Fruit fly (Drosophila melanogaster) whole organism, wandering third instar larva: Measurements from ENCODE around the gene CG42337.

Experiments used
- Abd-B ChIP-seq: fragments of >200 bp; optimal IDR thresholded peaks from 2 replicates; lab custom pipeline; 2017; ENCODE audit warnings: missing biosample characterization, missing genetic modification characterization
- CG32264 ChIP-seq: fragments of 200-800 bp; sonication (Bioruptor generic); optimal IDR thresholded peaks from 2 replicates; lab custom pipeline; 2016; ENCODE audit warnings: missing biosample characterization, missing genetic modification characterization
- CG9705 ChIP-seq: fragments of 200-800 bp; sonication (Bioruptor generic); optimal IDR thresholded peaks from 2 replicates; lab custom pipeline; 2018; ENCODE audit warnings: missing biosample characterization, mild to moderate bottlenecking, missing genetic modification characterization
- CrebA ChIP-seq: fragments of 200-800 bp; sonication (Bioruptor generic); optimal IDR thresholded peaks from 2 replicates; lab custom pipeline; 2016; ENCODE audit warnings: missing biosample characterization, mild to moderate bottlenecking, missing genetic modification characterization, borderline replicate concordance
- Dfd ChIP-seq: fragments of >200 bp; optimal IDR thresholded peaks from 2 replicates; lab custom pipeline; 2017; ENCODE audit warnings: missing biosample characterization, missing genetic modification characterization
- Dif ChIP-seq: fragments of 200-275, 200-300 bp; sonication (Bioruptor generic); optimal IDR thresholded peaks from 2 replicates; lab custom pipeline; 2018; ENCODE audit warnings: missing biosample characterization, missing genetic modification characterization; ENCODE audit not compliant: partially characterized antibody
- GATAd ChIP-seq: sonication (Bioruptor generic); optimal IDR thresholded peaks from 2 replicates; lab custom pipeline; 2016; ENCODE audit warnings: missing biosample characterization, missing genetic modification characterization
- HLH106 ChIP-seq: fragments of 200-800 bp; optimal IDR thresholded peaks from 3 replicates; lab custom pipeline; 2019; ENCODE audit warnings: missing biosample characterization, mild to moderate bottlenecking, missing genetic modification characterization, moderate library complexity
- Hnf4 ChIP-seq: fragments of 200-800 bp; sonication (Bioruptor generic); optimal IDR thresholded peaks from 2 replicates; lab custom pipeline; 2016; ENCODE audit warnings: missing biosample characterization, mild to moderate bottlenecking, missing genetic modification characterization
- Hr83 ChIP-seq: fragments of 200-300 bp; sonication (Bioruptor generic); optimal IDR thresholded peaks from 2 replicates; lab custom pipeline; 2016; ENCODE audit warnings: missing biosample characterization, mild to moderate bottlenecking, missing genetic modification characterization, moderate library complexity; ENCODE audit not compliant: poor library complexity, severe bottlenecking
- Jra ChIP-seq: sonication (Bioruptor generic); optimal IDR thresholded peaks from 2 replicates; lab custom pipeline; 2016; ENCODE audit warnings: missing biosample characterization, missing genetic modification characterization
- Mio ChIP-seq: sonication (Bioruptor generic); optimal IDR thresholded peaks from 2 replicates; lab custom pipeline; 2016; ENCODE audit warnings: missing biosample characterization, missing genetic modification characterization
- Myc ChIP-seq: fragments of >200 bp; optimal IDR thresholded peaks from 2 replicates; lab custom pipeline; 2017
- N ChIP-seq: fragments of >200 bp; optimal IDR thresholded peaks from 2 replicates; lab custom pipeline; 2018; ENCODE audit warnings: missing biosample characterization, missing external identifiers, missing genetic modification characterization
- OdsH ChIP-seq: fragments of 200-800 bp; sonication (Bioruptor generic); optimal IDR thresholded peaks from 2 replicates; lab custom pipeline; 2016; ENCODE audit warnings: missing biosample characterization, mild to moderate bottlenecking, missing genetic modification characterization
- Rel ChIP-seq, 2 experiments: fragments of 200-800 bp; sonication (Bioruptor generic) in 1 of 2; optimal IDR thresholded peaks; 2 replicates in 1 of 2; 3 replicates in 1 of 2; lab custom pipeline; 2016 to 2019; ENCODE audit warnings: mild to moderate bottlenecking in 2 of 2, missing biosample characterization in 2 of 2, missing genetic modification characterization in 2 of 2, moderate library complexity in 1 of 2
- br ChIP-seq: fragments of 200-800 bp; sonication (Bioruptor generic); optimal IDR thresholded peaks from 2 replicates; lab custom pipeline; 2016; ENCODE audit warnings: missing biosample characterization, missing genetic modification characterization
- brk ChIP-seq: fragments of 200-800 bp; sonication (Bioruptor generic); optimal IDR thresholded peaks from 2 replicates; lab custom pipeline; 2016; ENCODE audit warnings: missing biosample characterization, mild to moderate bottlenecking, missing genetic modification characterization
- dl ChIP-seq, 2 experiments: fragments of 175-275, 200-275 bp in 1 of 2; fragments of 200-275 bp in 1 of 2; sonication (Bioruptor generic); optimal IDR thresholded peaks; lab custom pipeline; 2018; ENCODE audit warnings: mild to moderate bottlenecking in 2 of 2, missing biosample characterization in 2 of 2, missing genetic modification characterization in 2 of 2, moderate library complexity in 2 of 2; ENCODE audit not compliant: partially characterized antibody in 2 of 2, insufficient read depth in 1 of 2
- dmrt93B ChIP-seq: fragments of 200-800 bp; sonication (Bioruptor generic); optimal IDR thresholded peaks from 2 replicates; lab custom pipeline; 2018; ENCODE audit warnings: missing biosample characterization, mild to moderate bottlenecking, missing genetic modification characterization
- dsf ChIP-seq: sonication (Bioruptor generic); optimal IDR thresholded peaks from 2 replicates; lab custom pipeline; 2016; ENCODE audit warnings: missing biosample characterization, missing genetic modification characterization, borderline replicate concordance
- foxo ChIP-seq, 2 experiments: fragments of 200-800 bp; sonication (Bioruptor generic); optimal IDR thresholded peaks; 2 replicates in 1 of 2; 3 replicates in 1 of 2; lab custom pipeline; 2016 to 2017; ENCODE audit warnings: missing biosample characterization in 2 of 2, missing genetic modification characterization in 2 of 2
- fru ChIP-seq: fragments of 200-800 bp; sonication (Bioruptor generic); optimal IDR thresholded peaks from 3 replicates; lab custom pipeline; 2016; ENCODE audit warnings: missing biosample characterization, mild to moderate bottlenecking, missing genetic modification characterization
- h ChIP-seq: fragments of 200-800 bp; sonication (Bioruptor generic); optimal IDR thresholded peaks from 3 replicates; lab custom pipeline; 2016; ENCODE audit warnings: missing biosample characterization, mild to moderate bottlenecking, missing genetic modification characterization
- jim ChIP-seq: fragments of 175-275, 200-325 bp; sonication (Bioruptor generic); optimal IDR thresholded peaks from 2 replicates; lab custom pipeline; 2016; ENCODE audit warnings: missing biosample characterization, mild to moderate bottlenecking, missing genetic modification characterization
- lola ChIP-seq: fragments of >200 bp; optimal IDR thresholded peaks from 2 replicates; lab custom pipeline; 2017; ENCODE audit warnings: missing biosample characterization, missing genetic modification characterization
- psq ChIP-seq: fragments of 200-800 bp; sonication (Bioruptor generic); optimal IDR thresholded peaks from 3 replicates; lab custom pipeline; 2017; ENCODE audit warnings: missing biosample characterization, mild to moderate bottlenecking, missing genetic modification characterization, moderate library complexity
- rgr ChIP-seq: fragments of 200-800 bp; sonication (Bioruptor generic); optimal IDR thresholded peaks from 3 replicates; lab custom pipeline; 2016; ENCODE audit warnings: missing biosample characterization, mild to moderate bottlenecking, missing genetic modification characterization
- sv ChIP-seq: fragments of 200-800 bp; sonication (Bioruptor generic); optimal IDR thresholded peaks from 3 replicates; lab custom pipeline; 2016; ENCODE audit warnings: missing biosample characterization, missing genetic modification characterization
- tai ChIP-seq: sonication (Bioruptor generic); optimal IDR thresholded peaks from 2 replicates; lab custom pipeline; 2016; ENCODE audit warnings: missing biosample characterization, missing genetic modification characterization
- woc ChIP-seq: sonication (Bioruptor generic); optimal IDR thresholded peaks from 2 replicates; lab custom pipeline; 2016; ENCODE audit warnings: missing biosample characterization, mild to moderate bottlenecking, missing genetic modification characterization

The CG42337 gene

DNA sequence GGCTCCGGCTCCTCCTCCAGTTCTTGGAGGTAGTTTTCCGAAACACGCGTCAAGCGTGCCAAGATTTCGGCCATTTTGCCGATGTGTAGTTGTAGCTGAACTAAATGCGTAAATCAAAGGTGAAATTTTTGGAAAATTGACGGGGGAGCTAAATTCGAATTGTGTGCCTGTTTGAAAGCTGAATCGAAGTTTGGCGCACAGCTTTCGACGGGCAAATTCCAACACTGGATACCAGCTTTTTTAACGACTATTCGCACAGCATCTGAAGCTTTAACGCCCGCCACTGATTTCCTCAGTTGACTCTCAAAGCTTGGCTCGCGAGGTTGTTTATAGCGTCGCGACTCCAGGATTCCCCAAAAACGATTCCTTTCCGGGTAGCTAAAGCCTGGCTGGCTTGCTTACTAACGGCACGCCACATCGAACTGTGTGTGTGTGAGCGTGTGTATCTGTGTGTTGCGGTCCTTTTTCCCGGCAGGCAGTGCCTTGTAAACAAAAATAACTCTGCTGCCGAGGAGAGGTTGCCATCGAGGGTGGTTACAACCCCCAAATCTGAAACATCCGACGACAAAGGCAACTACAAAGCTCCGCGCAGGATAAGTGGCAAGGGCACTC is 16.9 kb upstream of the CG42337 start, which contains the start of the genes CG10510 and CG10508:
Gene CG10510, minus strand, starts transcription at position 164 of the 612 bp plus-strand sequence.
Gene CG10508, plus strand, starts transcription at position 295 of the 612 bp plus-strand sequence.
- peak; percentile 16 for TF ChIP-seq Dif
- TF ChIP-seq Rel (GFP tag; optimal IDR thresholded peaks at IDR 0.05; lab: Kevin White, UChicago): no peak
- TF ChIP-seq Rel (tag; optimal IDR thresholded peaks at IDR 0.05; lab: Kevin White, UChicago): peak; percentile 21
- TF ChIP-seq Myc (lab: Kevin White, UChicago): no peak
- TF ChIP-seq, all 38 proteins: peak for 2

DNA sequence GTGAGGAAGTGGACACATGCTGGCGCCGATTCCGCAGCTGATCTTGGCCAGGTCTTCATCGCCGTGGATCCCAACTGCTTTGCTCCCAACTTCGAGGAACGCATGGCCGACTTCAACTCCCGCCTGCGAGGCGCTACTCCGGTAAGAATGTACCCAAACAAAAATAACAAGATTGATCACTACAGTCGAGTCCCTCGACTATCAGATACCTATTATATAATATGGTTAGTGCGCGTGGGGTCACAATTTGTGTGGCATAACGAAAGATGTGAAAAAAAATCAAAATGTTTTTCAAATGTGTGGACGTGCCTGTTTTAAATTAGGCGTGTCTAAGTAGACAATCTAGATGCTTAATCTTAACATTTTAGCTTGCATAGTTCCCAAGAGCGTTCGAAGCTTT is 13.3 kb upstream of the CG42337 start:
- TF ChIP-seq HLH106 (tag; lab: Kevin White, UChicago): no peak
- TF ChIP-seq GATAd: no peak
- TF ChIP-seq Jra (GFP tag; lab: Kevin White, UChicago): no peak
- TF ChIP-seq lola (GFP tag; lab: Kevin White, UChicago): no peak
- TF ChIP-seq tai: no peak
- TF ChIP-seq Dif: no peak
- TF ChIP-seq brk: no peak
- TF ChIP-seq dsf (GFP tag; lab: Kevin White, UChicago): no peak
- no peak for TF ChIP-seq OdsH (GFP tag; lab: Kevin White, UChicago)
- no peak for TF ChIP-seq foxo (GFP tag; optimal IDR thresholded peaks at IDR 0.05; lab: Kevin White, UChicago)
- no peak for TF ChIP-seq rgr
- no peak for TF ChIP-seq jim
- no peak for TF ChIP-seq CrebA (GFP tag; lab: Kevin White, UChicago)

DNA sequence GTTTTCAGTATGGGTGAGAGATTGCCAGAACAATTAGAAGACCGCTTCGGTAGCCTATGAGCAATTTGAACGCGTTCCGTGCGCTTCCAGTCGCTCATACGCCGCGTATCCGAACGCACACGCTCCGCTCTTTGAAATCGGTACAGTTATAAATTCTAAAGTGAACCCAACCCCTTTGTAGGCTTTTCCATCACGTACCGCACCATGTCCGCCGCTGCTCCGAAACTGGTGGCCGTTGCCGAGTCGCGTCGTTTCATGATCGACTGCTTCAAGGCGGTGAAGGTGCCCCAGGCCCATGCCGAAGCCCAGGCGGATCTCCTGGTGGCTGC is 12.3 kb upstream of the CG42337 start:
- TF ChIP-seq h: peak; percentile 11
- peak; percentile 4 for TF ChIP-seq Dif
- TF ChIP-seq brk: no peak

DNA sequence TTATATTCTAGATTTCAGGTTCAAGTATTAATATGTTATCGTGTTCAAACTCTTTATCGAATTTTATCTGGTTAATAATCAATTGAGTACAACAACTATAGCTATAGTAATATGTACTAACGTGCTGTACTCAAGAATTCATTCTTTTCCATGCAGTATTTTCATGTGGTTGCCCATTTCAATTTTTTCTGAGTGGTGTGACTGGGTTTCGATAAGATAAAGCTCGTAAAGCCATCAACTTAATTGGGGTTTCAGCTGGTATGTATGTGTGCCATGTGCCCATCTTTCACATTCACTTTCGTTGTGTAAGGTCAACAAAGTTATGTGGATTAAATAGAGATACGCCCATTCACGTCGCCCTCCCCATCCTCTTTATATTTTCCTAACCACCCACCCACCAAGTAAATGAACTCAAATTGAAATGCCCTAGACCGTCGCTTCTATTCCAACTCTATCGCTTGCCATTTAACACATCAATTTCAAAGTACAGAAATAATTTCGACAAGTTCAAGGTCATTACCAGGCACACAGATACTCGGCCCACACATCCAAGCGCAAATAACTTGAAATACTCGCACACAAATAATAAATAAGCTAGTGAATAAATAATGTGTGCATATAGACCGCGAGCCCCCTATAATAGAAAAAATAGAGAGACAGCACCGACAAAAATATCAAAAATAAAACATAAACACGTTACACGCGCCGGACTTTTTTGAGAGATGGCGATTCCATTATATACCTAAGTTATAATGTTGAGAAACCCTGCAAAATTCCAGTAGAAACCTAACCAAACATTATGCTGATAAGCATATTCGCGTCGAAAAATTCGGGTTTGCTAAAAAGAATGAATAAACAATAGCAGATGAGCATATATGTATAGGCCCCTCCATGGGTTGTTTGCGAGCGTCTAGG is 11.7 kb upstream of the CG42337 start:
- TF ChIP-seq Rel (GFP tag; optimal IDR thresholded peaks at IDR 0.05; lab: Kevin White, UChicago) (no peak), Rel (tag; optimal IDR thresholded peaks at IDR 0.05; lab: Kevin White, UChicago) (peak; percentile 54), sv (GFP tag; lab: Kevin White, UChicago) (no peak)

DNA sequence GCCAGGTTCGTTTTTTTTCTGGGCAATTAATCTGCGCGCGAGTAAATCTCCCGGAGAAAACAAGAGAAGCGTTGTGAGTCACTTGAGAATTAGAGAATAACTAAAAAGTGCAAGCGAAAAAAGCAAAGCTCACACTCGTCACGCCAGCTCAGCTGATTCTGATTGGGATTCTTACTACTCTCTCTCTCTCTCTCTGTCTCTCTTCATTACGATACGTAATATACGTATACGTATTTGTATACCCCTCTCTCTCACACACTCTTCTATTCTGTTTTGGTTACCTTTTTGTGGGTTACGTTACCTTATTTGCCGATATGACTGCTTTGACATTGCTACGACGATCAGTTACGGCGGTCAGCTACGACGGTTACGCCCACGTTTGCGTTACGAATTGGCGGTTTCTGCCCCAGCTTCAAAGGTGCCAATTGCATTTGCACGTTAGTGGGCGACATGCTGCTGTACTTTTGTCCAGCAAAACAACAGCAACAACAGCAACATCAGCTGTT is 9.7 kb upstream of the CG42337 start, which contains the start of the genes Targ1, CG10512 and Targ2:
Gene Targ1, minus strand, starts transcription at position 106 of the 506 bp plus-strand sequence.
Gene CG10512, plus strand, starts transcription at position 144 of the 506 bp plus-strand sequence.
Gene Targ2, minus strand, starts transcription at position 456 of the 506 bp plus-strand sequence.
- TF ChIP-seq tai: no peak
- peak; percentile 37 for TF ChIP-seq psq
- TF ChIP-seq Hr83 (GFP tag; lab: Kevin White, UChicago): no peak
- no peak for TF ChIP-seq fru (GFP tag; lab: Kevin White, UChicago)
- no peak for TF ChIP-seq jim
- TF ChIP-seq dl (GFP tag; optimal IDR thresholded peaks at IDR 0.05; lab: Kevin White, UChicago; ENCODE audit: insufficient read depth in 1 of 2, partially characterized antibody in 2 of 2): peak in 1 of 2 experiments; percentile 30
- no peak for TF ChIP-seq Hnf4 (GFP tag; lab: Kevin White, UChicago)
- no peak for TF ChIP-seq HLH106 (tag; lab: Kevin White, UChicago)
- no peak for TF ChIP-seq dmrt93B (GFP tag; lab: Kevin White, UChicago)
- no peak for TF ChIP-seq lola (GFP tag; lab: Kevin White, UChicago)
- no peak for TF ChIP-seq woc (GFP tag; lab: Kevin White, UChicago)
- TF ChIP-seq Abd-B (GFP tag; lab: Kevin White, UChicago): no peak
- TF ChIP-seq CG32264 (GFP tag; lab: Kevin White, UChicago): no peak
- no peak for TF ChIP-seq br (GFP tag; lab: Kevin White, UChicago)
- TF ChIP-seq N (GFP tag; lab: Kevin White, UChicago): no peak
- TF ChIP-seq Mio (GFP tag; lab: Kevin White, UChicago): no peak
- no peak for TF ChIP-seq brk
- no peak for TF ChIP-seq Jra (GFP tag; lab: Kevin White, UChicago)
- TF ChIP-seq dsf (GFP tag; lab: Kevin White, UChicago): no peak
- TF ChIP-seq CG9705 (GFP tag; lab: Kevin White, UChicago): no peak
- no peak for TF ChIP-seq Rel (GFP tag; optimal IDR thresholded peaks at IDR 0.05; lab: Kevin White, UChicago)
- no peak for TF ChIP-seq Rel (tag; optimal IDR thresholded peaks at IDR 0.05; lab: Kevin White, UChicago)
- peak; percentile 65 for TF ChIP-seq Dif
- TF ChIP-seq sv (GFP tag; lab: Kevin White, UChicago): no peak
- TF ChIP-seq Dfd (GFP tag; lab: Kevin White, UChicago): no peak
- TF ChIP-seq, all 38 proteins: peak for 3
